1 fruit fly cellular context compared by ENCODE assay signal in genomic region chr3L:10226055-10226454, dm6.
TF ChIP-seq lines count a peak whose summit lies in the region.

No protein-coding gene starts in this region.

TF ChIP-seq in whole organism, embryonic, 481 proteins besides CTCF, POLR2A, EP300 and RAD21 (continued from another document):
- TF ChIP-seq crol (GFP tag; IDR thresholded peaks at IDR 0.05; lab: Robert Waterston, UW) (peak; percentile 43; the same call in 1 of the 2 replicates), chif (GFP tag; optimal IDR thresholded peaks at IDR 0.05; lab: Kevin White, UChicago) (no peak), ATbp (GFP tag; optimal IDR thresholded peaks at IDR 0.05; lab: Kevin White, UChicago) (no peak), gsb-n (tag; optimal IDR thresholded peaks at IDR 0.05; lab: Kevin White, UChicago) (peak; percentile 34), Usf (GFP tag; optimal IDR thresholded peaks at IDR 0.05; lab: Kevin White, UChicago) (no peak), gro (GFP tag; optimal IDR thresholded peaks at IDR 0.05; lab: Kevin White, UChicago) (peak; percentile 5), CG13624 (GFP tag; optimal IDR thresholded peaks at IDR 0.05; lab: Kevin White, UChicago) (peak; percentile 76), disco-r (GFP tag; optimal IDR thresholded peaks at IDR 0.05; lab: Kevin White, UChicago) (no peak), CG9817 (tag; optimal IDR thresholded peaks at IDR 0.05; lab: Kevin White, UChicago) (no peak), CG9727 (GFP tag; optimal IDR thresholded peaks at IDR 0.05; lab: Kevin White, UChicago) (no peak), Dek (tag; optimal IDR thresholded peaks at IDR 0.05; lab: Kevin White, UChicago) (no peak), CG16815 (GFP tag; optimal IDR thresholded peaks at IDR 0.05; lab: Kevin White, UChicago) (no peak), Ssrp (tag; optimal IDR thresholded peaks at IDR 0.05; lab: Kevin White, UChicago) (no peak), Fer1 (GFP tag; optimal IDR thresholded peaks at IDR 0.05; lab: Kevin White, UChicago) (no peak), eve (GFP tag; optimal IDR thresholded peaks at IDR 0.05; lab: Kevin White, UChicago) (no peak), bsh (GFP tag; optimal IDR thresholded peaks at IDR 0.05; lab: Kevin White, UChicago) (no peak), dmrt11E (tag; optimal IDR thresholded peaks at IDR 0.05; lab: Kevin White, UChicago) (no peak), Drgx (GFP tag; IDR thresholded peaks at IDR 0.05; lab: Robert Waterston, UW) (0 out of 2 replicates have a peak, but pooled peaks have one; percentile 13), MTF-1 (GFP tag; optimal IDR thresholded peaks at IDR 0.05; lab: Kevin White, UChicago; ENCODE audit: borderline replicate concordance) (no peak), CG6683 (GFP tag; optimal IDR thresholded peaks at IDR 0.05; lab: Kevin White, UChicago) (no peak), CG17361 (GFP tag; IDR thresholded peaks at IDR 0.05; lab: Robert Waterston, UW) (no peak), CG11085 (GFP tag; IDR thresholded peaks at IDR 0.05; lab: Robert Waterston, UW) (0 out of 2 replicates have a peak, but pooled peaks have one; percentile 14), CG17829 (tag; optimal IDR thresholded peaks at IDR 0.05; lab: Kevin White, UChicago) (no peak), CG1602 (GFP tag; optimal IDR thresholded peaks at IDR 0.05; lab: Kevin White, UChicago) (no peak), CG32772 (GFP tag; IDR thresholded peaks at IDR 0.05; lab: Robert Waterston, UW) (peak; percentile 70), Hey (tag; optimal IDR thresholded peaks at IDR 0.05; lab: Kevin White, UChicago) (no peak), CG1832 (GFP tag; optimal IDR thresholded peaks at IDR 0.05; lab: Kevin White, UChicago) (peak; percentile 76), NfI (GFP tag; optimal IDR thresholded peaks at IDR 0.05; lab: Kevin White, UChicago) (no peak), mld (GFP tag; IDR thresholded peaks at IDR 0.05; lab: Robert Waterston, UW; ENCODE audit: partially characterized antibody) (no peak), Adf1 (GFP tag; IDR thresholded peaks at IDR 0.05; lab: Robert Waterston, UW) (peak; percentile 76), scrt (GFP tag; optimal IDR thresholded peaks at IDR 0.05; lab: Kevin White, UChicago) (no peak), ewg (GFP tag; optimal IDR thresholded peaks at IDR 0.05; lab: Kevin White, UChicago) (peak; percentile 79), fu2 (GFP tag; optimal IDR thresholded peaks at IDR 0.05; lab: Kevin White, UChicago) (no peak), CG1603 (tag; optimal IDR thresholded peaks at IDR 0.05; lab: Kevin White, UChicago) (no peak), CG18599 (GFP tag; optimal IDR thresholded peaks at IDR 0.05; lab: Kevin White, UChicago) (no peak), cg (GFP tag; optimal IDR thresholded peaks at IDR 0.05; lab: Kevin White, UChicago) (peak; percentile 59), Lhr (GFP tag; optimal IDR thresholded peaks at IDR 0.05; lab: Kevin White, UChicago) (no peak), CG31388 (GFP tag; optimal IDR thresholded peaks at IDR 0.05; lab: Kevin White, UChicago) (no peak), hb (GFP tag; IDR thresholded peaks at IDR 0.05; lab: Robert Waterston, UW; ENCODE audit: partially characterized antibody) (no peak), CG9437 (GFP tag; optimal IDR thresholded peaks at IDR 0.05; lab: Kevin White, UChicago) (no peak), en (GFP tag; optimal IDR thresholded peaks at IDR 0.05; lab: Kevin White, UChicago) (no peak), MBD-R2 (GFP tag; IDR thresholded peaks at IDR 0.05; lab: Robert Waterston, UW) (no peak), rib (GFP tag; IDR thresholded peaks at IDR 0.05; lab: Robert Waterston, UW) (peak; percentile 58; the same call in 1 of the 2 replicates), CG13424 (tag; optimal IDR thresholded peaks at IDR 0.05; lab: Kevin White, UChicago) (no peak), br (optimal IDR thresholded peaks at IDR 0.05; lab: Kevin White, UChicago) (no peak), H15 (GFP tag; IDR thresholded peaks at IDR 0.05; lab: Robert Waterston, UW) (no peak), vvl (GFP tag; IDR thresholded peaks at IDR 0.05; lab: Robert Waterston, UW) (0 out of 2 replicates have a peak, but pooled peaks have one; percentile 45), chinmo (GFP tag; IDR thresholded peaks at IDR 0.05; lab: Robert Waterston, UW; ENCODE audit: partially characterized antibody) (0 out of 4 replicates have a peak, but pooled peaks have one; percentile 11), Oaz (GFP tag; IDR thresholded peaks at IDR 0.05; lab: Robert Waterston, UW) (no peak), dati (GFP tag; IDR thresholded peaks at IDR 0.05; lab: Robert Waterston, UW) (peak; percentile 28; the same call in 1 of the 2 replicates), CG3281 (GFP tag; optimal IDR thresholded peaks at IDR 0.05; lab: Kevin White, UChicago) (no peak), kay (GFP tag; optimal IDR thresholded peaks at IDR 0.05; lab: Kevin White, UChicago) (no peak), z (GFP tag; IDR thresholded peaks at IDR 0.05; lab: Robert Waterston, UW) (peak; percentile 65), Sin3A (optimal IDR thresholded peaks at IDR 0.05; lab: Kevin White, UChicago) (no peak), pb (GFP tag; optimal IDR thresholded peaks at IDR 0.05; lab: Kevin White, UChicago) (no peak), Nf-YC (tag; optimal IDR thresholded peaks at IDR 0.05; lab: Kevin White, UChicago) (peak; percentile 79), CG8765 (GFP tag; IDR thresholded peaks at IDR 0.05; lab: Robert Waterston, UW) (no peak), CG12071 (GFP tag; optimal IDR thresholded peaks at IDR 0.05; lab: Kevin White, UChicago) (peak; percentile 7), slou (GFP tag; optimal IDR thresholded peaks at IDR 0.05; lab: Kevin White, UChicago) (no peak), CG17385 (GFP tag; optimal IDR thresholded peaks at IDR 0.05; lab: Kevin White, UChicago) (no peak), Ets65A (GFP tag; lab: Kevin White, UChicago) (peak; percentile 94), CG7372 (GFP tag; IDR thresholded peaks at IDR 0.05; lab: Robert Waterston, UW) (no peak), Bgb (GFP tag; IDR thresholded peaks at IDR 0.05; lab: Robert Waterston, UW; ENCODE audit: partially characterized antibody) (peak; percentile 18; the same call in 1 of the 2 replicates), CG10321 (GFP tag; IDR thresholded peaks at IDR 0.05; lab: Robert Waterston, UW) (peak; percentile 44; the same call in 1 of the 2 replicates), sqz (GFP tag; optimal IDR thresholded peaks at IDR 0.05; lab: Kevin White, UChicago) (peak; percentile 100)
